Fruit fly (Drosophila melanogaster): Measurements from ENCODE around the gene CG11885.

DNA sequence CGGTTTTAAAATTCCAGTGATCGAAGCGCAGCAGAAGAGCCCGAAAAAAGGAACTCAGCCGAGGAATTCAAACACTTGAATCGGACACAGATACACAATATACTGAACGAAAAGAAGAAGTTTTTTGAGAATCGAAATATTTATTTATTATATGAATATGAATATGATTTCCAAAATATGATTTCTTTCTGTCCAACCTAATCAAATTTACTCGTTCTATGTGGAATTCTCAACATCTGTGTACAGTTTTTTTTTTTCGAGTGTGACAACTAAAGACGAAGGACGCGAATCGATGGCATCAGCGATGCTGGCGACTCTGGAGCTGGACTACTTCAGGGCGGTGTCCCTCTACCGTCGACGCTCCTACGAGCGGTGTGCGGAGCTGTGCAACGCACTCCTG, 1.9 kb upstream of the CG11885 start:
- TF ChIP-seq cato (GFP tag; optimal IDR thresholded peaks at IDR 0.05; ENCODE audit: borderline replicate concordance) (no peak), CG1832 (GFP tag; optimal IDR thresholded peaks at IDR 0.05) (no peak)

All from whole organism, embryonic.